Fruit fly (Drosophila melanogaster) Kc167 (cell line): Measurements from ENCODE around the gene CG6659.

Experiments
- h ChIP-seq: fragments of >200 bp; optimal IDR thresholded peaks from 3 replicates; lab custom pipeline; 2018; ENCODE audit warnings: missing external identifiers
- psq ChIP-seq: fragments of >200 bp; optimal IDR thresholded peaks from 2 replicates; lab custom pipeline; 2017; ENCODE audit warnings: missing external identifiers
- ttk ChIP-seq: sonication (Bioruptor generic); optimal IDR thresholded peaks from 2 replicates; lab custom pipeline; 2017; ENCODE audit warnings: missing external identifiers

DNA sequence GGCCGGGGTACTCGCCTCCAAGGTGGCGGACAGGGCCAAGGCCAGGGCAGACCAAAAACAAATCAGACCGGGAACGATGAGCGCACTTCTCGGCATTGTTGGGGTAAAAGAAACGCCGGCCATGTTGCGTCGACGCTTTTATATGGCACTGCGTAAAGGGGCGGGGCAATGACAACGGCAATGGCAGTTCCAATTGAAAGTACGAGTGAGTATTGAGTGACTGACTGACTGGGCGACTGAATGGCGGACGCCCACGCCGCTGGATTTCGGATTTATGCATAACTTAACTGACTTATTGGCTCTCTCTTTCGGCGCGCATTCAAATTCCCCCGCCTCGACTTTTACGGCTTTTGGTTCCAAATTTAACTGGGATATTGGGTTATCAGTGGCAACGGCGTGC is 5.0 kb upstream of the CG6659 start, which contains the start of gene CG6696:
- TF ChIP-seq psq (lab: Kevin White, UChicago) = no peak
- no peak for TF ChIP-seq h (lab: Kevin White, UChicago)
- no peak for TF ChIP-seq ttk (lab: Kevin White, UChicago)
